Worm (Caenorhabditis elegans) whole organism, midembryonic: ENCODE measurements around the gene srxa-15.

ENCODE experiments used
- T22C8.4 ChIP-seq: fragments of 200-800 bp; sonication (Bioruptor generic); IDR thresholded peaks from 2 replicates; pipeline ENCODE4 v1.3.6; 2022; ENCODE audit warnings: missing genetic modification characterization, missing compliant biosample characterization
- cog-1 ChIP-seq: sonication (generic microtip); optimal IDR thresholded peaks from 2 replicates; lab custom pipeline; 2016; ENCODE audit warnings: missing genetic modification characterization, missing compliant biosample characterization
- flt-1 ChIP-seq: fragments of 200-800 bp; sonication (Bioruptor generic); IDR thresholded peaks from 2 replicates; pipeline ENCODE4 v1.3.6; 2022; ENCODE audit warnings: missing genetic modification characterization, missing compliant biosample characterization
- klf-2 ChIP-seq: fragments of 200-800 bp; sonication (Bioruptor generic); conservative IDR thresholded peaks from 2 replicates; pipeline ENCODE4 v1.3.6; 2022; ENCODE audit warnings: missing genetic modification reagents, missing genetic modification characterization, missing compliant biosample characterization
- med-1 ChIP-seq: sonication (generic microtip); optimal IDR thresholded peaks from 2 replicates; lab custom pipeline; 2017; ENCODE audit warnings: missing genetic modification characterization, mild to moderate bottlenecking, missing compliant biosample characterization, antibody characterized with exemption, missing genetic modification reagents; ENCODE audit not compliant: insufficient read depth
- ref-1 ChIP-seq: fragments of 200-800 bp; sonication (Bioruptor generic); conservative IDR thresholded peaks from 2 replicates; pipeline ENCODE4 v1.3.6; 2022; ENCODE audit warnings: missing genetic modification reagents, missing genetic modification characterization, missing compliant biosample characterization
- tab-1 ChIP-seq: fragments of 200-800 bp; sonication (Bioruptor generic); IDR thresholded peaks from 2 replicates; pipeline ENCODE4 v1.3.6; 2022; ENCODE audit warnings: missing genetic modification characterization, missing compliant biosample characterization
- ztf-23 ChIP-seq: fragments of 200-800 bp; sonication (Bioruptor generic); IDR thresholded peaks from 2 replicates; pipeline ENCODE4 v1.3.6; 2022; ENCODE audit warnings: missing genetic modification reagents, missing genetic modification characterization, missing compliant biosample characterization
- ztf-29 ChIP-seq: fragments of 200-800 bp; sonication (Bioruptor generic); IDR thresholded peaks from 2 replicates; pipeline ENCODE4 v1.3.6; 2022; ENCODE audit warnings: missing genetic modification reagents, missing genetic modification characterization, missing compliant biosample characterization

Gene srxa-15

ce11 chrV:20608688-20609087, 33.3 kb upstream of the srxa-15 start, which contains the start of gene ttr-12:
Gene ttr-12 (minus strand): TSS chrV:20608788.
- TF ChIP-seq cog-1 = no peak
- TF ChIP-seq ztf-29 (GFP tag; lab: Robert Waterston, UW) = no peak
- no peak for TF ChIP-seq ref-1
- TF ChIP-seq klf-2 = no peak
- TF ChIP-seq ztf-23 = no peak
- TF ChIP-seq flt-1 (GFP tag; lab: Robert Waterston, UW) = no peak
- TF ChIP-seq med-1 (GFP tag; lab: Kevin White, UChicago) = no peak
- TF ChIP-seq T22C8.4 (GFP tag; lab: Robert Waterston, UW) = no peak
- TF ChIP-seq tab-1 (GFP tag; lab: Robert Waterston, UW) = no peak

ce11 chrV:20609494-20609893, 32.5 kb upstream of the srxa-15 start, which contains the start of gene grd-2:
Gene grd-2 (plus strand): TSS chrV:20609794.
- TF ChIP-seq klf-2 = no peak
- TF ChIP-seq cog-1 = no peak
- TF ChIP-seq ztf-23 = no peak
- TF ChIP-seq med-1 (GFP tag; lab: Kevin White, UChicago) = no peak
- no peak for TF ChIP-seq T22C8.4 (GFP tag; lab: Robert Waterston, UW)
- TF ChIP-seq tab-1 (GFP tag; lab: Robert Waterston, UW) = no peak
- TF ChIP-seq ref-1 = no peak
- no peak for TF ChIP-seq ztf-29 (GFP tag; lab: Robert Waterston, UW)
- TF ChIP-seq flt-1 (GFP tag; lab: Robert Waterston, UW) = no peak

- TF ChIP-seq ref-1 (no peak), cog-1 (no peak)
These were observed 23.4 kb upstream of the srxa-15 start, which contains the start of gene F46B3.7 for ce11 chrV:20618632-20619031. Gene F46B3.7 (minus strand): TSS chrV:20618732.

ce11 chrV:20623060-20623459, 18.9 kb upstream of the srxa-15 start, which contains the start of gene F46B3.8:
Gene F46B3.8 (minus strand): TSS chrV:20623160.
- no peak for TF ChIP-seq klf-2
- TF ChIP-seq flt-1 (GFP tag; lab: Robert Waterston, UW) = no peak
- TF ChIP-seq ref-1 = no peak
- no peak for TF ChIP-seq ztf-23
- no peak for TF ChIP-seq ztf-29 (GFP tag; lab: Robert Waterston, UW)
- no peak for TF ChIP-seq med-1 (GFP tag; lab: Kevin White, UChicago)
- no peak for TF ChIP-seq cog-1
- no peak for TF ChIP-seq tab-1 (GFP tag; lab: Robert Waterston, UW)
- no peak for TF ChIP-seq T22C8.4 (GFP tag; lab: Robert Waterston, UW)

- TF ChIP-seq tab-1 (GFP tag; lab: Robert Waterston, UW) (no peak), T22C8.4 (GFP tag; lab: Robert Waterston, UW) (no peak), ztf-23 (no peak), klf-2 (no peak), ref-1 (no peak), med-1 (GFP tag; lab: Kevin White, UChicago) (no peak), flt-1 (GFP tag; lab: Robert Waterston, UW) (no peak), cog-1 (no peak)
These were observed 16.7 kb upstream of the srxa-15 start for ce11 chrV:20625260-20625659.

- TF ChIP-seq ztf-23 = no peak
- TF ChIP-seq med-1 (GFP tag; lab: Kevin White, UChicago) = no peak
- no peak for TF ChIP-seq klf-2
- TF ChIP-seq flt-1 (GFP tag; lab: Robert Waterston, UW) = no peak
- no peak for TF ChIP-seq T22C8.4 (GFP tag; lab: Robert Waterston, UW)
- TF ChIP-seq cog-1 = no peak
- no peak for TF ChIP-seq ztf-29 (GFP tag; lab: Robert Waterston, UW)
- TF ChIP-seq tab-1 (GFP tag; lab: Robert Waterston, UW) = no peak
These were observed 15.8 kb upstream of the srxa-15 start, which contains the start of the genes F46B3.9 and srz-18 for ce11 chrV:20626043-20626761. Gene F46B3.9 (minus strand): TSS chrV:20626143. Gene srz-18 (plus strand): TSS chrV:20626711.

ce11 chrV:20631255-20631654, 10.7 kb upstream of the srxa-15 start, which contains the start of gene F46B3.14:
Gene F46B3.14 (minus strand): TSS chrV:20631355.
- TF ChIP-seq cog-1 = no peak
- TF ChIP-seq ref-1 = no peak
- TF ChIP-seq ztf-29 (GFP tag; lab: Robert Waterston, UW) = no peak
- TF ChIP-seq ztf-23 = no peak
- TF ChIP-seq klf-2 = no peak
- no peak for TF ChIP-seq flt-1 (GFP tag; lab: Robert Waterston, UW)
- TF ChIP-seq med-1 (GFP tag; lab: Kevin White, UChicago) = no peak
- no peak for TF ChIP-seq T22C8.4 (GFP tag; lab: Robert Waterston, UW)
- no peak for TF ChIP-seq tab-1 (GFP tag; lab: Robert Waterston, UW)

- no peak for TF ChIP-seq T22C8.4 (GFP tag; lab: Robert Waterston, UW)
- TF ChIP-seq cog-1 = no peak
- no peak for TF ChIP-seq flt-1 (GFP tag; lab: Robert Waterston, UW)
- TF ChIP-seq tab-1 (GFP tag; lab: Robert Waterston, UW) = no peak
- no peak for TF ChIP-seq ztf-23
- no peak for TF ChIP-seq klf-2
These were observed 8.4 kb upstream of the srxa-15 start, which contains the start of gene F46B3.15 for ce11 chrV:20633619-20634018. Gene F46B3.15 (minus strand): TSS chrV:20633719.

- TF ChIP-seq cog-1 (no peak), T22C8.4 (GFP tag; lab: Robert Waterston, UW) (no peak), med-1 (GFP tag; lab: Kevin White, UChicago) (no peak), klf-2 (no peak), flt-1 (GFP tag; lab: Robert Waterston, UW) (no peak), tab-1 (GFP tag; lab: Robert Waterston, UW) (no peak), ztf-29 (GFP tag; lab: Robert Waterston, UW) (no peak), ref-1 (no peak), ztf-23 (no peak)
These were observed 7.7 kb upstream of the srxa-15 start, which contains the start of gene F46B3.16 for ce11 chrV:20634330-20634729. Gene F46B3.16 (plus strand): TSS chrV:20634630.

- TF ChIP-seq flt-1 (GFP tag; lab: Robert Waterston, UW) = no peak
- TF ChIP-seq cog-1 = no peak
- no peak for TF ChIP-seq T22C8.4 (GFP tag; lab: Robert Waterston, UW)
- no peak for TF ChIP-seq med-1 (GFP tag; lab: Kevin White, UChicago)
- no peak for TF ChIP-seq ztf-29 (GFP tag; lab: Robert Waterston, UW)
- TF ChIP-seq ztf-23 = no peak
- TF ChIP-seq ref-1 = no peak
- no peak for TF ChIP-seq klf-2
These were observed 5.1 kb upstream of the srxa-15 start, which contains the start of gene ttr-13 for ce11 chrV:20636855-20637254. Gene ttr-13 (minus strand): TSS chrV:20636955.
